Fruit fly (Drosophila melanogaster) ovary, adult (tissue): ENCODE results near the gene CG18404.
A peak's percentile ranks its signal among the peaks of the same experiment; 100 is the strongest.

ENCODE experiments used
- CG17801 ChIP-seq: fragments of 200-800 bp; optimal IDR thresholded peaks from 2 replicates; lab custom pipeline; 2019; ENCODE audit warnings: missing biosample characterization, mild to moderate bottlenecking, missing genetic modification characterization, moderate library complexity; ENCODE audit not compliant: partially characterized antibody

The CG18404 gene

dm6 chr3R:30243262-30243815 lies 9.6 kb upstream of the CG18404 start, which contains the start of gene CG9737:
CG9737 (minus strand) TSS chr3R:30243312.
- peak; percentile 67 for TF ChIP-seq CG17801 (GFP tag; lab: Kevin White, UChicago)

DNA sequence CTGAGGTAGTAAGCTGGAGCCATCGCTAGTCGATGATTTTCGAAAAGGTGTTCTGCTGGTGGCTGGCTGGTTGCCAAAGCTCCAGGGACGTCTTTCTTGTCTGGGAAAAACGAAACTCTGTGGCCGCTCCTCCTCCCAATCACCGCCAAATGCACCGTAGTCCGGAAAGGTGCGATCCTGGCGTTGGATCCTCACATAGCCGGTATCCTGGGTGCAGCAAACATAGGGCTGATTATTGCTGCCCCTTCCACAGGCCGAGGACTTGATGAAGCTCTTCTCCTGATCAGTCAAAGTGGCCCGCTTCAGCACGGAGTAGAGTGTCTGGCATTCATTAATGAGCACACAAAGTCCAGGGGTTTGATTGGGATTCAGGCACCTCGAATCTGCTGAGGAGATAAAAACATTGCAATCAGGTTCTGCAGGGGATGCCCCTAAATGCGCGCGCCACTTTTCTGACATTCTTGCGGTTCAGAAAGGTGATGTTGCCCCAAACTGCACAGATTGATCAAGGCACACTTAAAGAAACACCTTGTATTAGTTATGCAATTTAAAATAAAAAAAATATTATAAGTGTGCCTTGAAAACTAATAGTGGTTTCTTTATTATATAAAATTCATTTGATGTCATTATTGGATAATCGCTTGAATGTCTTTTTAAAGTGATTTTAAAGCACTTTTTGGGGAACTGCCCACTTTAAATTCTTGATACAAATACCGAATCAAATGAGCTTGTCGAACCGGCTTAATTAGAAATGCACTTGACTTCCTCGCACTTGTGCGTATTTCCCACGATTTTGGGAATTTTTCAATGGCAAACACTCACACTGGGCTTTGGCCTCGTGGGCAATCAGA lies 7.0 kb upstream of the CG18404 start:
- no peak for TF ChIP-seq CG17801 (GFP tag; lab: Kevin White, UChicago)

DNA sequence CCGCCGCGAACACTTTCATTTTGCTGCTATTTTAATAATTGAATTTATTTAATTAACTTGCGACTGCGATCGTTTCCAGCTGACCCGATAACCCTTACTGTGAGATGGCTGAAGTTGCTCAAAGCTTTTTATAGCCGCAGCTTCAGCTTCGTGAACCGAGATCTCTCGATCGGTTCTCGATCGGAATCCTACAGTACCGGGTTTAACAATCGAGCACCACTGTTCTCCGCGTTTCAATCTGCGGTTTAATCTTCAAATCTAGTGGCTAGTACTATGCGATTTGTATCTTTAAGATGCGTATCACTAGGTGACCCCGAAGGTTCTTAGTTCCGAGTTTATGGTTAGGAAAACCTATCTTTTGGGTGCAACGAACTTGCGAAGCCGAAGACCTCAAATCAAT lies 6.4 kb upstream of the CG18404 start, which contains the start of gene CG9733:
CG9733 (minus strand) TSS at position 101 of the 400 bp plus-strand sequence.
- TF ChIP-seq CG17801 (GFP tag; lab: Kevin White, UChicago), result no peak

DNA sequence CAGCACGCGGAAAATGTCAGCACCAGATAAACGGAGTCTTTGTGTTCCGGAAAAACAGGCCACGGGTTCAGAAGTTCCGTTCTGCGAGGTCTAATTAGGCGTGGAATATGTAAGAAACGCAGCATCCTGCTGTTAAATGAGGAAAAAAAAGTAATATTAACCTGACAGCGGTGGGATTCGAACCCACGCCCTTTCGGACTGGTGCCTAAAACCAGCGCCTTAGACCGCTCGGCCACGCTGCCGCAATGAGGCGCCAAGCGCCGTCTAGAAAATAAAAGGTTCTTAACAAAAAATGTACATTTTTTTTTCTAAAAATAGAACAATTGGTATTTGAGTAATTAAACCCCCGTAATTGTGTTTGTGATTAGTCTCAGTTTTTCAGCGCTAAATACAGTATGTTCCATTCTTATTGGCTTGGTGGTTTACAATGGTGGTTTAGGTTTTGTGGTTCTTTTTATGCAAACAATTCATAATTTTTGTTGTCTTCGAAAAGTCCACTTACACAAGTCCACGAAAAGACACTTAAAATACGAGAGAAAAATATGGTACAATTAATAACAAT lies 5.1 kb upstream of the CG18404 start:
- TF ChIP-seq CG17801 (GFP tag; lab: Kevin White, UChicago), result peak; percentile 8

dm6 chr3R:30248565-30248964 lies 4.4 kb upstream of the CG18404 start:
- TF ChIP-seq CG17801 (GFP tag; lab: Kevin White, UChicago), result no peak

DNA sequence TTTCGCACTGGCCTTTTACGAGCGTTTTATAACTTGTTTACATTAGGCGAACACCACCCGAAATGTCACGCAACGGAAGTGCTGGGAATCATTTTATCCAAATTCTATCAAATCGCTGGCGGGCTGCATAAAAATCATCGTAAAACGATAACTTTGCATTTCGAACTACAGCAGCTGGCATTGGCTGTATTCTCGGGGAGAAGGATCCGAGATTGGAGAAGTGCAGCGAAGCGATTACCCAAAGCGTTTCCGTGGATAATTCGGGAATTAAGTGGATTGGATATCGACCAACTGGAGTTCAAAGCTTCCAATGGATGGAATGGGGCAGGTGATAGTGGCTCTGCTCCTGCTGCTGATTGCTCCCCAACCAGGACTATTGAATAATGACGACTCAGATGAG lies 3.7 kb upstream of the CG18404 start, which contains the start of gene CG34299:
CG34299 (plus strand) TSS at position 301 of the 400 bp plus-strand sequence.
- no peak for TF ChIP-seq CG17801 (GFP tag; lab: Kevin White, UChicago)

DNA sequence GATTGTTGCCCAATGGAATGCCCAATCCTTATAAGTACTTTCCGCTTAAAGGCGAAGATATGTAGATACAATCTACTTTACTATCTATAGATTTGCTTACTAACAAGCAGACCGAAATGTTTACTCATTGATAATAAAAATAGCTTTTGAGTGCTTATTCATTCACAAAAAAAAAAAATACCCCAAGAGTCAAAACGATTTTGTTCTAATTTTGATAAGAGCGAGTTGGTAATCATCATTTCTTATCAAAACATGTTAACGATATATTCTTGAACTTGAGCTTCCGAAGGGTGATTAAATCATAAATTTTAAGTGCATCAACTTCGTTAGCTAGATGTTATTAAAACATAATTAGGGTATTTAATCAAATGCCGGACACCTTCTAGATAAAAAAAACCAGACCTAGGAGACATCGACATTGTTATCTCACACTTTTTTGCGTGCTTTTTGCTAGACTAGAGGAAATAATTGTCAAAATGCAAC lies 2.4 kb upstream of the CG18404 start, which contains the start of gene CG9682:
CG9682 (plus strand) TSS at position 433 of the 483 bp plus-strand sequence.
- no peak for TF ChIP-seq CG17801 (GFP tag; lab: Kevin White, UChicago)

DNA sequence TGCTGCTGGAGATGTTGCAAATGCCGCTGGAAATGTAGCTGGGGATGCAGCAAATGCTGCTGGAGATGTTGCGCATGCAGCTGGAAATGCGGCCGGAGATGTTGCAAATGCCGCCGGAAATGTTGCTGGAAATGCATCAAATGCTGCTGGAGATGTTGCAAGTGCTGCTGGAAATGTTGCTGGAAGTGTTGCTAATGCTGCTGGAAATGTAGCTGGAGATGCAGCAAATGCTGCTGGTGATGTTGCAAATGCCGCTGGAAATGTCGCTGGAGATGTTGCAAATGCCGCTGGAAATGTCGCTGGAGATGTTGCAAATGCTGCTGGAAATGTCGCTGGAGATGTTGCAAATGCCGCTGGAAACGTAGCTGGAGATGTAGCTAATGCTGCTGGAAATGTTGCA lies 665 bp upstream of the CG18404 start:
- TF ChIP-seq CG17801 (GFP tag; lab: Kevin White, UChicago), result no peak

dm6 chr3R:30255255-30256121 lies 2.5 kb downstream of the CG18404 start:
- TF ChIP-seq CG17801 (GFP tag; lab: Kevin White, UChicago), result no peak

DNA sequence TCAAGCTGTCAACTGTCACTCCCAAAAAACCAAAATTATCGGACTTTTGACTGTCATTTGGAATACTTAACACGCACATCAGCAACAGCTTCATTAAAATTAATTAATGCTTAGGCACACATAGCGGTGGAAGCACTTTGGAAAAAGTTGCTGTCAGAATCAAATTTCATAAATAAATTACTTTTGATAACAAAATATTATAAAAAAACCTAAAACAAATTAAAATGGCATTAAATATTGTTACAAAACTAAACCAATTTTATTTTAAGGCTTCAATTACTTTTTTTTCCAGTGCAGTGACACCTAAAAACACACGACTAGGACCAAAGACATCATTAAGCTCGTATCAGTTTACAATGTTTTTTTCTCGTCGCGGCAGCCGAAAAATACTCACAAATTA lies 3.3 kb downstream of the CG18404 start:
- no peak for TF ChIP-seq CG17801 (GFP tag; lab: Kevin White, UChicago)

- TF ChIP-seq CG17801 (GFP tag; lab: Kevin White, UChicago), result no peak
These were observed 4.6 kb downstream of the CG18404 start for dm6 chr3R:30257588-30257987.

DNA sequence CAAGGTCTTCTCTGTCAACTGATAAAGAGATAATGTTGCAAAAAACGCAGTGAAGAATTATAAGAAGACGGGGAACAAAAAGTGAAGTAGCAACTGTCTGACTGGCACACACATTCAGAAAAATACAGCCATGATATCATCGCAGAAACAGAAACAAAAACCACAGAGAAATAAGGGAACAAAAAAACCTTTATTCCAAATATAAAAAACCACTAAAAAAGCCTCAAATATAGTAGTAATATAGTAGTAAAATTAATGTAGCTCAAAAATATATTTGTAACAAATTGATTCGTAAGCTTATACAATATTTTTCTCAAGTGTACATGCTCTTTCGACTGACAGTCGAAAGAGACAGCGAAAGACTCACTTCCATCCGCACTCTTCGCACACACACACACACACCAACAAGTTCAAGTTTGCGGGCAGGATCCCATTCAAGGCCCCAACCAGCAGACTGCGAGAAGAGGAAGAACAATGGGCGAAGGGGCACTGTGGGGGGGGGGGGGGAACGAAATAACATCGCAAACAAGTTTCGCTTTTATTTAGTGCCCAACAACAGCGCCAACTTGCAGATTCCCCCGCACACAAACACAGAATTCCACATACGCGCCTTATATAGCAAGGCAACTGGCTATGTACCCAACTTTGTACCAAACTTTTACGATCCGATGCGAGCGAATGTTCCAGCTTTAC lies 5.5 kb downstream of the CG18404 start:
- no peak for TF ChIP-seq CG17801 (GFP tag; lab: Kevin White, UChicago)

dm6 chr3R:30258991-30259351 lies 6.0 kb downstream of the CG18404 start:
- no peak for TF ChIP-seq CG17801 (GFP tag; lab: Kevin White, UChicago)

DNA sequence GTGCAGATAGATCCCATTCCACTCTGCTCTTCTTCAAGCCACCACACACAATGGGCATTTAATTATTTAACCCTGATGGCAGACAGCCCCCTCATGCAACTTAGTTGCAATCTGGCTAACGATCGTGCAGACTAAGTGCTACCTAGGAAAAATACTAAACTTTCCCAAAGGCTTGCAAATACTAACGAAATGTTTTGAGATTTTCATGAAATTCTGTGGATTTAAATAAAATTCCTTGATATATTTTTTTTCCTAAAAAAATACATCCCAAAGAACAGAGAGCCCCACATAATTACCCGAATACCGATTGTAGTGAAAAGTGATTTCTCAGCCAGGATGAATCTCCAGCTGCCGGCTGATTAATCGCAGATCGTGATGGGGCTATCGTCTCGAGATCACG lies 6.6 kb downstream of the CG18404 start:
- no peak for TF ChIP-seq CG17801 (GFP tag; lab: Kevin White, UChicago)
